Worm (Caenorhabditis elegans): Measurements from ENCODE around the gene F36H9.10.

- TF ChIP-seq tra-1 (GFP tag; IDR thresholded peaks at IDR 0.05) (no peak), ceh-82 (tag; optimal IDR thresholded peaks at IDR 0.05) (no peak), ama-1 (optimal IDR thresholded peaks at IDR 0.05) (no peak), R02D3.7 (tag; optimal IDR thresholded peaks at IDR 0.05) (no peak)
Measured at ce11 chrV:1789495-1789894, 8.5 kb upstream of the F36H9.10 start.

All from whole organism, L4 larva.